Worm (Caenorhabditis elegans) whole organism, midembryonic: ENCODE results near the gene zyg-11.

ENCODE experiments used
- T22C8.4 ChIP-seq: fragments of 200-800 bp; sonication (Bioruptor generic); IDR thresholded peaks from 2 replicates; pipeline ENCODE4 v1.3.6; 2022; ENCODE audit warnings: missing genetic modification characterization, missing compliant biosample characterization
- cog-1 ChIP-seq: sonication (generic microtip); optimal IDR thresholded peaks from 2 replicates; lab custom pipeline; 2016; ENCODE audit warnings: missing genetic modification characterization, missing compliant biosample characterization
- flt-1 ChIP-seq: fragments of 200-800 bp; sonication (Bioruptor generic); IDR thresholded peaks from 2 replicates; pipeline ENCODE4 v1.3.6; 2022; ENCODE audit warnings: missing genetic modification characterization, missing compliant biosample characterization
- klf-2 ChIP-seq: fragments of 200-800 bp; sonication (Bioruptor generic); conservative IDR thresholded peaks from 2 replicates; pipeline ENCODE4 v1.3.6; 2022; ENCODE audit warnings: missing genetic modification reagents, missing genetic modification characterization, missing compliant biosample characterization
- ref-1 ChIP-seq: fragments of 200-800 bp; sonication (Bioruptor generic); conservative IDR thresholded peaks from 2 replicates; pipeline ENCODE4 v1.3.6; 2022; ENCODE audit warnings: missing genetic modification reagents, missing genetic modification characterization, missing compliant biosample characterization
- tab-1 ChIP-seq: fragments of 200-800 bp; sonication (Bioruptor generic); IDR thresholded peaks from 2 replicates; pipeline ENCODE4 v1.3.6; 2022; ENCODE audit warnings: missing genetic modification characterization, missing compliant biosample characterization
- ztf-23 ChIP-seq: fragments of 200-800 bp; sonication (Bioruptor generic); IDR thresholded peaks from 2 replicates; pipeline ENCODE4 v1.3.6; 2022; ENCODE audit warnings: missing genetic modification reagents, missing genetic modification characterization, missing compliant biosample characterization
- ztf-29 ChIP-seq: fragments of 200-800 bp; sonication (Bioruptor generic); IDR thresholded peaks from 2 replicates; pipeline ENCODE4 v1.3.6; 2022; ENCODE audit warnings: missing genetic modification reagents, missing genetic modification characterization, missing compliant biosample characterization

DNA sequence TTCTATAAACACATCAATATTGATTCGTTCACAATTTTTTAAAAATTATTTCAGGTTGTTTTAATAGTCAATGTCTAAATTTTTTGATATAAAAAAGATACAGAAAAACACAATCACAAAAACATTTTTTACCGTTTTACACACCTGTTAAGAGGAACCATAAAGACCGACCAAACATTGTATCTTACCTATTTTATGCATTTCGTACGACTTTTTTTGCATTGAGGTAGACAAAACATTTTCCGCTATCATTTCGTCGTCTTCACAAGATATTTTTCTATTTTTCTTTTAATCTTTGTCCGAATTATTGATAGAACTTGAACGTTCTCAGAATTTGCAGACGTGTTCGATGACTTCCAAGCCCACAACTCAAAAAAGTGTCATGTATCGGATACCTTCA, 9.1 kb upstream of the zyg-11 start, which contains the start of gene glna-2:
- no peak for TF ChIP-seq ref-1 (GFP tag; lab: Robert Waterston, UW)
- TF ChIP-seq klf-2 (GFP tag; lab: Robert Waterston, UW): no peak
- no peak for TF ChIP-seq cog-1
- no peak for TF ChIP-seq ztf-23 (GFP tag; lab: Robert Waterston, UW)
- no peak for TF ChIP-seq tab-1 (GFP tag; lab: Robert Waterston, UW)
- no peak for TF ChIP-seq T22C8.4 (GFP tag; lab: Robert Waterston, UW)
- TF ChIP-seq ztf-29 (GFP tag; lab: Robert Waterston, UW): no peak
- no peak for TF ChIP-seq flt-1 (GFP tag; lab: Robert Waterston, UW)
